Fruit fly (Drosophila melanogaster): Measurements from ENCODE around the gene CG10053.

- no peak for TF ChIP-seq psq (optimal IDR thresholded peaks at IDR 0.05)
- no peak for TF ChIP-seq pan (optimal IDR thresholded peaks at IDR 0.05)
- no peak for TF ChIP-seq Dll (optimal IDR thresholded peaks at IDR 0.05)
These were observed 28.2 kb downstream of the CG10053 start for dm6 chr3R:7274973-7275525.
